Worm (Caenorhabditis elegans) whole organism, early embryonic: ENCODE data around the gene cosa-1.

Source experiments
- B0310.2 ChIP-seq: sonication (generic microtip); optimal IDR thresholded peaks from 2 replicates; lab custom pipeline; 2016; ENCODE audit warnings: mild to moderate bottlenecking, missing genetic modification characterization, missing compliant biosample characterization
- F13C5.2 ChIP-seq: sonication (generic microtip); optimal IDR thresholded peaks from 2 replicates; lab custom pipeline; 2017; ENCODE audit warnings: mild to moderate bottlenecking, missing genetic modification characterization, inconsistent platforms, missing compliant biosample characterization
- aly-1 ChIP-seq: sonication (generic microtip); optimal IDR thresholded peaks from 2 replicates; lab custom pipeline; 2016; ENCODE audit warnings: missing genetic modification characterization, missing compliant biosample characterization
- ama-1 ChIP-seq: fragments of 150-350 bp; optimal IDR thresholded peaks from 2 replicates; lab custom pipeline; 2014
- ceh-13 ChIP-seq: fragments of 200-800 bp; sonication (Bioruptor generic); optimal IDR thresholded peaks from 2 replicates; lab custom pipeline; 2018; ENCODE audit warnings: mild to moderate bottlenecking, missing genetic modification characterization, missing compliant biosample characterization
- ceh-36 ChIP-seq: sonication (generic microtip); optimal IDR thresholded peaks from 2 replicates; lab custom pipeline; 2016; ENCODE audit warnings: missing genetic modification characterization, inconsistent platforms, missing compliant biosample characterization
- ets-7 ChIP-seq: sonication (generic microtip); optimal IDR thresholded peaks from 2 replicates; lab custom pipeline; 2016; ENCODE audit warnings: missing genotype, missing genetic modification characterization, missing compliant biosample characterization
- flt-1 ChIP-seq: fragments of 200-800 bp; sonication (Bioruptor generic); IDR thresholded peaks from 2 replicates; pipeline ENCODE4 v1.3.6; 2022; ENCODE audit warnings: missing genetic modification characterization, missing compliant biosample characterization
- hmbx-1 ChIP-seq: sonication (generic microtip); optimal IDR thresholded peaks from 2 replicates; lab custom pipeline; 2016; ENCODE audit warnings: mild to moderate bottlenecking, missing genetic modification characterization, missing compliant biosample characterization
- hmg-4 ChIP-seq: fragments of 200-800 bp; sonication (Bioruptor generic); optimal IDR thresholded peaks from 2 replicates; lab custom pipeline; 2018; ENCODE audit warnings: mild to moderate bottlenecking, missing genetic modification characterization, missing compliant biosample characterization
- hnd-1 ChIP-seq: sonication (generic microtip); optimal IDR thresholded peaks from 2 replicates; lab custom pipeline; 2016; ENCODE audit warnings: missing genetic modification characterization, missing compliant biosample characterization
- pes-1 ChIP-seq: fragments of 200-800 bp; sonication (Bioruptor generic); IDR thresholded peaks from 2 replicates; pipeline ENCODE4 v1.3.6; 2022; ENCODE audit warnings: missing genetic modification reagents, missing genetic modification characterization, missing compliant biosample characterization
- scrt-1 ChIP-seq: fragments of 200-800 bp; sonication (Bioruptor generic); IDR thresholded peaks from 2 replicates; pipeline ENCODE4 v1.3.6; 2022; ENCODE audit warnings: missing genetic modification characterization, missing compliant biosample characterization
- sea-1 ChIP-seq: fragments of 200-800 bp; sonication (Bioruptor generic); conservative IDR thresholded peaks from 2 replicates; pipeline ENCODE4 v1.3.6; 2022; ENCODE audit warnings: missing genetic modification characterization, missing compliant biosample characterization
- tbx-11 ChIP-seq: fragments of 200-800 bp; sonication (Bioruptor generic); IDR thresholded peaks from 2 replicates; pipeline ENCODE4 v1.3.6; 2022; ENCODE audit warnings: missing genetic modification characterization, missing compliant biosample characterization
- tbx-37 ChIP-seq: fragments of 200-800 bp; sonication (Bioruptor generic); conservative IDR thresholded peaks from 2 replicates; pipeline ENCODE4 v1.3.6; 2022; ENCODE audit warnings: missing genetic modification reagents, missing genetic modification characterization, missing compliant biosample characterization
- tra-4 ChIP-seq: sonication (generic microtip); optimal IDR thresholded peaks from 2 replicates; lab custom pipeline; 2017; ENCODE audit warnings: missing genetic modification characterization, missing compliant biosample characterization

The cosa-1 gene

DNA sequence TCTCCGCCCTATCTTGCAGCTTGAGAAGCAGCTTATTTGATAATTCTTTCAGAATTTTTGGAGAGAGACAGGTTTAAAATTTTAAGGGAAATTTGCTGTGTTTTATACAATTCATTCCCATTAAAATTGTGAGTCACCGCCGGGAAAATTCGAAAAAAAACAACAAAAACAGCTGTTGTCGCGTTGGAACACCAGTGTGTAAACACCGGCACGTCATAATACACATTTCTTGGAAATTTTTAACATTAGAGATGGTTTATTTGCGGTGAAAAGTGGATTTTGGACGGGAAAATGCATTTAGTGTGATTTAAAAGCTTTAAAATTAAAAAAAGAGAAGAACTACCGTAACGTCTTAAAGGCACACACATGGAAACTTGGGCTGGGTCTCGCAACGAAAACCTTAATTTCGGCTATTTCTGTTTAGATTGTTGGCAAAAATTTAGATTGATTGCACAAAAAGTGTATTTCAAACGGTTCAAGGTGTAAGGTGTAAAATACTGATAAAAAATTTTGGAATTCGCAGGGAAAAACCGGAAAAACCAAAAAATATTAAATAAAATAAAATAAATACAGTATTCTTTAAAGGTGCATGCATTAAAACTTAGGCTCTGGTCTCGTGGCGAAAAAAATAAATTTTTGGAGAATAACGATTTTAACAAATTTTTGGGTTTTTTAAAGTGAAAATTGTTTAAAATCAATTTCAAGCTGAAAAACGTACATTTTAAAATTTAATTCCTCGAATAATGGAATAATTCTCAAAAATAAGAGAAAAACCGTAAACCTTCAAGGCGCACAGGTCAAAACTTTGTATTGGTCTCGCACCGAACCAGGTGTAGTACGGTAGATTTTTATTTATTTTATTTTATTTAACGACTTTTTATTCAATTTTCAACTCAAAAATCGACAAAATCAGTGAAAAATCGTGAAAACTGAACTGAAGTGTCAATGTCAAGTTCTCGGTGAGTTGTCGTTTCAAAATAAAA lies at the start of gene cosa-1:
TSS of gene cosa-1 (plus strand) at position 896 of the 983 bp plus-strand sequence.
- TF ChIP-seq tra-4 (no peak), ceh-36 (tag; lab: Kevin White, UChicago) (no peak), ama-1 (lab: Kevin White, UChicago) (no peak), hmbx-1 (no peak), ets-7 (tag; lab: Kevin White, UChicago) (no peak), tbx-37 (no peak), hmg-4 (GFP tag; lab: Kevin White, UChicago) (no peak), F13C5.2 (tag; lab: Kevin White, UChicago) (no peak), flt-1 (GFP tag; lab: Robert Waterston, UW) (no peak), scrt-1 (GFP tag; lab: Robert Waterston, UW) (no peak), sea-1 (GFP tag; lab: Robert Waterston, UW) (no peak), B0310.2 (tag; lab: Kevin White, UChicago) (no peak), pes-1 (GFP tag; lab: Robert Waterston, UW) (no peak), tbx-11 (GFP tag; lab: Robert Waterston, UW) (no peak), hnd-1 (tag; lab: Kevin White, UChicago) (no peak), aly-1 (tag; lab: Kevin White, UChicago) (no peak), ceh-13 (GFP tag; lab: Kevin White, UChicago) (no peak)

- TF ChIP-seq hmg-4 (GFP tag; lab: Kevin White, UChicago) (no peak), hnd-1 (tag; lab: Kevin White, UChicago) (no peak), F13C5.2 (tag; lab: Kevin White, UChicago) (no peak), scrt-1 (GFP tag; lab: Robert Waterston, UW) (no peak), ceh-36 (tag; lab: Kevin White, UChicago) (no peak), pes-1 (GFP tag; lab: Robert Waterston, UW) (no peak), tbx-11 (GFP tag; lab: Robert Waterston, UW) (no peak), tbx-37 (no peak), sea-1 (GFP tag; lab: Robert Waterston, UW) (no peak)
Measured at ce11 chrIII:2678017-2678416, 47.9 kb upstream of the cosa-1 start.

DNA sequence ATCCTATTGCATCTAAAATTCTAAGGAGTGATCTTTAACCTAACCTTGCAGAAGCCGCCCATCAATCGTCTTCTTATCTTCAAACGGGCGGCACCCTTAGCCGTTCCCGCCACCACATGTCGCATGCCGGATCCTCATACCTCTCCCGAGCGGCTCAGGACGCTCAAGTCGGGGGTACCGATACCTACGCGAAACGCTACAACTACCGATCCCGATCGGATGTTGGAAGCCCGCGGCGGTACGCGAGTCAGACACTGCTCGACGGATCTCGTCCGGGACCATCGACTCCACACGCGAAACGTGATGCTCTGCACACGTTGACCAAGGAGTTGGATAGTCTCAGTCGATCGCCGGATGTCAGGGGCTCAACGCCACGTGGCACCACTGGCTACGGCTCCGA lies 46.6 kb upstream of the cosa-1 start:
- no peak for TF ChIP-seq tbx-37
- TF ChIP-seq tra-4, result no peak
- TF ChIP-seq flt-1 (GFP tag; lab: Robert Waterston, UW), result no peak
- no peak for TF ChIP-seq pes-1 (GFP tag; lab: Robert Waterston, UW)
- TF ChIP-seq tbx-11 (GFP tag; lab: Robert Waterston, UW), result no peak
- no peak for TF ChIP-seq sea-1 (GFP tag; lab: Robert Waterston, UW)
- no peak for TF ChIP-seq hmg-4 (GFP tag; lab: Kevin White, UChicago)
- no peak for TF ChIP-seq scrt-1 (GFP tag; lab: Robert Waterston, UW)
- TF ChIP-seq ceh-13 (GFP tag; lab: Kevin White, UChicago), result no peak
- no peak for TF ChIP-seq hmbx-1
- no peak for TF ChIP-seq ets-7 (tag; lab: Kevin White, UChicago)
- no peak for TF ChIP-seq hnd-1 (tag; lab: Kevin White, UChicago)
- TF ChIP-seq ama-1 (lab: Kevin White, UChicago), result no peak
- TF ChIP-seq F13C5.2 (tag; lab: Kevin White, UChicago), result no peak
- no peak for TF ChIP-seq ceh-36 (tag; lab: Kevin White, UChicago)
- TF ChIP-seq aly-1 (tag; lab: Kevin White, UChicago), result no peak

ce11 chrIII:2681559-2681958 lies 44.4 kb upstream of the cosa-1 start:
- TF ChIP-seq ceh-36 (tag; lab: Kevin White, UChicago), result no peak
- no peak for TF ChIP-seq ama-1 (lab: Kevin White, UChicago)
- TF ChIP-seq tra-4, result no peak
- TF ChIP-seq hmbx-1, result no peak
- no peak for TF ChIP-seq sea-1 (GFP tag; lab: Robert Waterston, UW)
- TF ChIP-seq ets-7 (tag; lab: Kevin White, UChicago), result no peak
- no peak for TF ChIP-seq tbx-11 (GFP tag; lab: Robert Waterston, UW)
- no peak for TF ChIP-seq hnd-1 (tag; lab: Kevin White, UChicago)
- no peak for TF ChIP-seq ceh-13 (GFP tag; lab: Kevin White, UChicago)

ce11 chrIII:2683403-2683802 lies 42.5 kb upstream of the cosa-1 start:
- TF ChIP-seq ama-1 (lab: Kevin White, UChicago) (no peak), ceh-36 (tag; lab: Kevin White, UChicago) (peak; percentile 76)

DNA sequence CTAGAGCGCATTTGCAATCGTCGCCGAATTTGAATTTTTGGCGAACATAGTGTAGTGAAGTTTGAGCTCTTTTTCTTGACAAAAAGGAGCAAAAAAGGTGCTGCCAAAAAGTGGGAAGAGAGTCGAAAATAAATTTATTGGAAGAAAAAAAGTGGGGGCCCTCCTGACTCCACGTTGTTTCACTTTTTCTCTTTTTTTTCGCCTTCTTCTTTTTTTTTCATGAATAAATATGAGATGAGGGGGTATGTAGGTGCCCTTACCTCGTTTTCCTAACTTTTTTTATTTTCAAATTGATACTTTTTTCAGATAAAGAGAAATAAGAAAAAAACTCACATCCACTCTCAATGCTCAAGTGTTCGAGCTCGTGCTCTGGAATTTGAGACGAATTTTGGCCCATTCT lies 39.9 kb upstream of the cosa-1 start, which contains the start of the genes Y71H2AL.2, Y71H2AL.4 and pbo-1:
TSS of gene Y71H2AL.2 (plus strand) at position 301 of the 400 bp plus-strand sequence.
TSS of gene Y71H2AL.4 (plus strand) at position 345 of the 400 bp plus-strand sequence.
TSS of gene pbo-1 (minus strand) at position 400 of the 400 bp plus-strand sequence.
- TF ChIP-seq tra-4 (no peak), sea-1 (GFP tag; lab: Robert Waterston, UW) (no peak), hmbx-1 (no peak), tbx-11 (GFP tag; lab: Robert Waterston, UW) (no peak), flt-1 (GFP tag; lab: Robert Waterston, UW) (no peak), tbx-37 (no peak), F13C5.2 (tag; lab: Kevin White, UChicago) (no peak), ets-7 (tag; lab: Kevin White, UChicago) (no peak), hnd-1 (tag; lab: Kevin White, UChicago) (no peak), aly-1 (tag; lab: Kevin White, UChicago) (no peak), scrt-1 (GFP tag; lab: Robert Waterston, UW) (no peak), ceh-36 (tag; lab: Kevin White, UChicago) (no peak), ama-1 (lab: Kevin White, UChicago) (no peak), B0310.2 (tag; lab: Kevin White, UChicago) (no peak), hmg-4 (GFP tag; lab: Kevin White, UChicago) (no peak), pes-1 (GFP tag; lab: Robert Waterston, UW) (no peak), ceh-13 (GFP tag; lab: Kevin White, UChicago) (no peak)
